Worm (Caenorhabditis elegans) whole organism, L2 larva: ENCODE measurements around the gene cey-4.
A peak's percentile ranks its signal among the peaks of the same experiment; 100 is the strongest.

ENCODE experiments used
- C34F6.9 ChIP-seq: fragments of 150-350 bp; optimal IDR thresholded peaks from 2 replicates; lab custom pipeline; 2014; ENCODE audit warnings: missing biosample characterization, missing genetic modification characterization
- Y55F3AM.14 ChIP-seq: fragments of 200-800 bp; sonication (Bioruptor generic); optimal IDR thresholded peaks from 2 replicates; lab custom pipeline; 2018; ENCODE audit warnings: mild to moderate bottlenecking, missing genetic modification characterization, missing compliant biosample characterization
- alr-1 ChIP-seq: fragments of 150-350 bp; optimal IDR thresholded peaks from 2 replicates; lab custom pipeline; 2014; ENCODE audit warnings: missing biosample characterization, missing genetic modification characterization
- aly-2 ChIP-seq: fragments of 150-350 bp; optimal IDR thresholded peaks from 2 replicates; lab custom pipeline; 2014; ENCODE audit warnings: missing biosample characterization, missing genetic modification characterization
- ceh-82 ChIP-seq: fragments of 150-350 bp; optimal IDR thresholded peaks from 2 replicates; lab custom pipeline; 2014; ENCODE audit warnings: missing biosample characterization, missing genetic modification characterization
- egl-27 ChIP-seq: sonication (generic microtip); optimal IDR thresholded peaks from 3 replicates; lab custom pipeline; 2017; ENCODE audit warnings: missing biosample characterization, missing genetic modification reagents, missing genetic modification characterization
- fos-1 ChIP-seq: fragments of 150-350 bp; optimal IDR thresholded peaks from 2 replicates; lab custom pipeline; 2014; ENCODE audit warnings: missing biosample characterization, missing genetic modification characterization
- gmeb-1 ChIP-seq: fragments of 150-350 bp; optimal IDR thresholded peaks from 2 replicates; lab custom pipeline; 2014; ENCODE audit warnings: missing biosample characterization, missing genetic modification characterization
- lin-11 ChIP-seq: fragments of 150-350 bp; sonication (generic microtip); optimal IDR thresholded peaks from 2 replicates; lab custom pipeline; 2014; ENCODE audit warnings: missing biosample characterization, missing genetic modification characterization, inconsistent platforms, mixed read lengths
- lin-13 ChIP-seq: fragments of 150-350 bp; optimal IDR thresholded peaks from 2 replicates; lab custom pipeline; 2014; ENCODE audit warnings: missing biosample characterization, missing genetic modification reagents, missing genetic modification characterization
- lin-39 ChIP-seq: fragments of 150-350 bp; optimal IDR thresholded peaks from 2 replicates; lab custom pipeline; 2014; ENCODE audit warnings: missing biosample characterization, missing genetic modification reagents, missing genetic modification characterization
- lsy-2 ChIP-seq, 2 experiments: fragments of 150-350 bp in 1 of 2; sonication (generic microtip) in 1 of 2; optimal IDR thresholded peaks; 2 replicates each; lab custom pipeline; 2014 to 2017; ENCODE audit warnings: missing biosample characterization in 2 of 2, missing genetic modification characterization in 2 of 2
- mab-5 ChIP-seq: fragments of 150-350 bp; optimal IDR thresholded peaks from 2 replicates; lab custom pipeline; 2014; ENCODE audit warnings: missing biosample characterization, missing genetic modification characterization
- mbf-1 ChIP-seq: sonication (generic microtip); optimal IDR thresholded peaks from 2 replicates; lab custom pipeline; 2017; ENCODE audit warnings: missing biosample characterization, missing genetic modification characterization
- mdl-1 ChIP-seq, 2 experiments: fragments of 150-350 bp in 1 of 2; sonication (generic microtip) in 1 of 2; optimal IDR thresholded peaks; 2 replicates each; lab custom pipeline; 2017; ENCODE audit warnings: missing biosample characterization in 2 of 2, missing genetic modification characterization in 2 of 2
- nhr-10 ChIP-seq: sonication (generic microtip); optimal IDR thresholded peaks from 2 replicates; lab custom pipeline; 2017; ENCODE audit warnings: missing biosample characterization, missing genetic modification characterization
- nhr-11 ChIP-seq: fragments of 150-350 bp; optimal IDR thresholded peaks from 2 replicates; lab custom pipeline; 2014; ENCODE audit warnings: missing biosample characterization, missing genetic modification characterization
- nhr-129 ChIP-seq: fragments of 150-350 bp; optimal IDR thresholded peaks from 2 replicates; lab custom pipeline; 2014; ENCODE audit warnings: missing biosample characterization, missing genetic modification characterization
- nhr-21 ChIP-seq: fragments of 150-350 bp; optimal IDR thresholded peaks from 2 replicates; lab custom pipeline; 2014; ENCODE audit warnings: missing biosample characterization, missing genetic modification characterization
- nhr-23 ChIP-seq: fragments of 150-350 bp; optimal IDR thresholded peaks from 2 replicates; lab custom pipeline; 2014; ENCODE audit warnings: missing biosample characterization, missing genetic modification reagents, missing genetic modification characterization
- nhr-237 ChIP-seq: fragments of 150-350 bp; optimal IDR thresholded peaks from 2 replicates; lab custom pipeline; 2014; ENCODE audit warnings: missing biosample characterization, missing genetic modification characterization
- nhr-25 ChIP-seq: fragments of 150-350 bp; sonication (generic microtip); optimal IDR thresholded peaks from 3 replicates; lab custom pipeline; 2014; ENCODE audit warnings: missing biosample characterization, missing genetic modification characterization
- nhr-6 ChIP-seq: fragments of 150-350 bp; optimal IDR thresholded peaks from 2 replicates; lab custom pipeline; 2014; ENCODE audit warnings: missing biosample characterization, missing genetic modification characterization
- nhr-77 ChIP-seq: fragments of 150-350 bp; optimal IDR thresholded peaks from 2 replicates; lab custom pipeline; 2014; ENCODE audit warnings: missing biosample characterization, missing genetic modification characterization
- skn-1 ChIP-seq: sonication (generic microtip); optimal IDR thresholded peaks from 2 replicates; lab custom pipeline; 2017; ENCODE audit warnings: missing biosample characterization, missing genetic modification characterization
- sma-9 ChIP-seq, 2 experiments: fragments of 150-350 bp in 1 of 2; sonication (generic microtip) in 1 of 2; optimal IDR thresholded peaks; 2 replicates each; lab custom pipeline; 2014 to 2016; ENCODE audit warnings: missing genetic modification characterization in 2 of 2, mild to moderate bottlenecking in 1 of 2, missing biosample characterization in 1 of 2, missing compliant biosample characterization in 1 of 2, missing genetic modification reagents in 1 of 2, moderate library complexity in 1 of 2
- snpc-4 ChIP-seq: fragments of 150-350 bp; optimal IDR thresholded peaks from 2 replicates; lab custom pipeline; 2014; ENCODE audit warnings: missing biosample characterization, missing genetic modification characterization
- unc-39 ChIP-seq: fragments of 150-350 bp; optimal IDR thresholded peaks from 2 replicates; lab custom pipeline; 2014; ENCODE audit warnings: missing biosample characterization, missing genetic modification characterization
- unc-55 ChIP-seq: fragments of 150-350 bp; sonication (generic microtip); optimal IDR thresholded peaks from 3 replicates; lab custom pipeline; 2014; ENCODE audit warnings: missing biosample characterization, missing genetic modification reagents, missing genetic modification characterization
- unc-62 ChIP-seq: fragments of 150-350 bp; optimal IDR thresholded peaks from 2 replicates; lab custom pipeline; 2014; ENCODE audit warnings: missing biosample characterization, missing genetic modification reagents, missing genetic modification characterization
- zag-1 ChIP-seq: fragments of 150-350 bp; optimal IDR thresholded peaks from 2 replicates; lab custom pipeline; 2014; ENCODE audit warnings: missing biosample characterization, missing genetic modification characterization
- ztf-1 ChIP-seq: fragments of 200-800 bp; sonication (Bioruptor generic); conservative IDR thresholded peaks from 2 replicates; pipeline ENCODE4 v1.3.6; 2022; ENCODE audit warnings: missing genetic modification characterization, missing compliant biosample characterization
- ztf-11 ChIP-seq: sonication (generic microtip); optimal IDR thresholded peaks from 2 replicates; lab custom pipeline; 2017; ENCODE audit warnings: missing biosample characterization, missing genetic modification characterization
- ztf-4 ChIP-seq: fragments of 150-350 bp; optimal IDR thresholded peaks from 2 replicates; lab custom pipeline; 2014; ENCODE audit warnings: missing biosample characterization, missing genetic modification characterization

cey-4 gene

DNA sequence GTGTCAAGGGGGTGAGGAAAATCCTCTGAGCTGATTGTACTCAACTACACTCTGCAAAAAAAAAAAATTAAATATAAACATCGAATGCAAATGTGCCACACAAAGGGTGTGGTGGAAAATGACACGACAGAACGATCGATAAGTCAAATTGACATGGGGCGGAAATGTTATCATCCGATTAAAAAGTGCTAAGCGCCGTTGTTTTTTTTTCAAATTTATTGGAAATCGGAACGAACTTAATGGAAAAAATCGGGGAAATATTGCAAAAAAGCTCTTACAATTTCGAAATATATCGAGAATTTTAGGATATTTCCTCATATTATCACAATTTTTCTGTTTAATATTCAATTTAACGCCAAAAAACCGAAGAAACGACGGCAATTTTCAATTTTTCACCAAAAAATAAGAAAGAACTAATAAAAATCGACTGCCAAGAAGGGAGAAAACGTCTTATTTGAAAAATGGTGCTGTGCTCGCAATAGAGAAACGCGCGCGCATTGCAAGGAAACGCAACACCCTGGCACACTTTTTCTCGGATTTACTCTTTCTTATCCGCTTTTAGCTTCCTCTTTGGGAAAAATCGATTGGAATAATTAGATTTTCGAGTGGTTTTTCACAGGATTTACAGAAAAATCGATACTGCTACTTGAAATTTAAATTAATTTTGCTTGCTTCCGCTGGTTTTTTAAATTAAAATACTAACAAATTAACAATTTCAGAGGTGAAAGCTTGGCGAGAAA is at the start of gene cey-4, which contains the start of gene vps-50:
Gene cey-4, minus strand, starts transcription at position 51 of the 740 bp plus-strand sequence.
Gene vps-50, plus strand, starts transcription at position 541 of the 740 bp plus-strand sequence.
- peak; percentile 71 for TF ChIP-seq nhr-129 (tag; lab: Kevin White, UChicago)
- no peak for TF ChIP-seq nhr-21
- peak; percentile 50 for TF ChIP-seq C34F6.9 (tag; lab: Kevin White, UChicago)
- TF ChIP-seq zag-1, result peak; percentile 7
- peak; percentile 81 for TF ChIP-seq unc-55 (GFP tag; lab: Kevin White, UChicago)
- peak in 1 of 2 experiments; percentile 56 for TF ChIP-seq lsy-2 (tag; optimal IDR thresholded peaks at IDR 0.05; lab: Kevin White, UChicago)

- TF ChIP-seq nhr-11 (tag; lab: Kevin White, UChicago) (no peak), unc-39 (no peak), nhr-6 (tag; lab: Kevin White, UChicago) (no peak), mbf-1 (tag; lab: Kevin White, UChicago) (no peak), nhr-77 (tag; lab: Kevin White, UChicago) (no peak), aly-2 (tag; lab: Kevin White, UChicago) (no peak), ztf-11 (no peak), ztf-1 (GFP tag; lab: Robert Waterston, UW) (no peak), lsy-2 (tag; optimal IDR thresholded peaks at IDR 0.05; lab: Kevin White, UChicago) (no peak), mab-5 (no peak), nhr-23 (tag; lab: Kevin White, UChicago) (no peak), ceh-82 (tag; lab: Kevin White, UChicago) (no peak), skn-1 (no peak)
- TF ChIP-seq, all 48 proteins: peak for 0
Observed at ce11 chrIII:10914971-10915370, 46.5 kb upstream of the cey-4 start.

DNA sequence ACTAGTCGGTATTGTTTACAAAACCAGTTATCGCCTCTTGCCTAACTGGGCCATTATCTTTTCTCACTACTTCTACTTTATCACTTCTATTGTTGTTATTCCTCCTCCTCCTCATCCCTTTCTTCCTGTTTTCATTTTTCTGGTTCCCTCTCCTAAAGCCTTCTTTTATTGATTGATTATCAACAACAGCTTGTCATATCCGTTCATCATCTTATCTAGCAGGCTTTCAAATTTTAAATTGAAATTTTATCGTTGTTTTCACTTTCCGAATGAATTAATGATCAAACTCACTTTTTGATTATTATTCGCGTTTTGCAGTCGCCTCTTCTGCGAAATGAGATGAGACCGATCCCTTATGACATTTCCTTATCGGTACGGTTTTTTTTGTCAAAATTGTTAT is 42.7 kb upstream of the cey-4 start, which contains the start of gene cut-6:
Gene cut-6, plus strand, starts transcription at position 301 of the 400 bp plus-strand sequence.
- no peak for TF ChIP-seq lsy-2 (tag; optimal IDR thresholded peaks at IDR 0.05; lab: Kevin White, UChicago)
- TF ChIP-seq, all 48 proteins: peak for 0

DNA sequence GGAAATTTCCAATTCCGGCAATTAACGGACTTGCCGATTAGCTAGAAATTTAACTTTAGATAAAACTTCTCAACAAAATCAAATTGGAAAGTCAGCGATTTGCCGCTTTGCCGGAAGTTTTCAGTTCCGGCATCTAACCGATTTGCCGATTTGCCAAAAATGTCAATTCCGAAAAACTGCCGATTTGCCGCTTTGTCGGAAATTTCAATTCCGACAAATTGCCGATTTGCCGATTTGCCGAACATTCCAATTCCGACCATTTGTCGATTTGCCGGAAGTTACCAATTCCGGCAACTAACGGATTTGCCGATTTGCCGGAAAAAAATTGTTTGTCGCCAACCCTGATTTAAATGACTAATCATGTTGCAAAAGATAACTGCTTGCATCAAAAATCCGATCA is 40.7 kb upstream of the cey-4 start:
- TF ChIP-seq zag-1, result no peak
- TF ChIP-seq unc-62 (GFP tag; lab: Kevin White, UChicago), result no peak
- no peak for TF ChIP-seq sma-9 (GFP tag; optimal IDR thresholded peaks at IDR 0.05; lab: Kevin White, UChicago)
- no peak for TF ChIP-seq sma-9 (tag; optimal IDR thresholded peaks at IDR 0.05; lab: Kevin White, UChicago)
- TF ChIP-seq ceh-82 (tag; lab: Kevin White, UChicago), result no peak
- no peak for TF ChIP-seq nhr-77 (tag; lab: Kevin White, UChicago)
- no peak for TF ChIP-seq lin-11
- no peak for TF ChIP-seq ztf-4 (tag; lab: Kevin White, UChicago)
- TF ChIP-seq mdl-1 (tag; optimal IDR thresholded peaks at IDR 0.05; lab: Kevin White, UChicago), result no peak
- TF ChIP-seq Y55F3AM.14, result no peak
- TF ChIP-seq lin-13, result no peak
- no peak for TF ChIP-seq C34F6.9 (tag; lab: Kevin White, UChicago)
- TF ChIP-seq nhr-237 (tag; lab: Kevin White, UChicago), result no peak
- no peak for TF ChIP-seq alr-1 (tag; lab: Kevin White, UChicago)
- no peak for TF ChIP-seq unc-55 (GFP tag; lab: Kevin White, UChicago)
- no peak for TF ChIP-seq fos-1 (tag; lab: Kevin White, UChicago)
- no peak for TF ChIP-seq egl-27
- TF ChIP-seq snpc-4 (tag; lab: Kevin White, UChicago), result no peak
- no peak for TF ChIP-seq nhr-21
- TF ChIP-seq unc-39, result no peak
- TF ChIP-seq nhr-10 (tag; lab: Kevin White, UChicago), result no peak

- TF ChIP-seq nhr-25 (tag; lab: Kevin White, UChicago) (peak; percentile 95), lin-39 (tag; lab: Kevin White, UChicago) (no peak), gmeb-1 (tag; lab: Kevin White, UChicago) (peak; percentile 43)
Observed at ce11 chrIII:10908543-10908942, 40.0 kb upstream of the cey-4 start.
